Worm (Caenorhabditis elegans) whole organism, L4 larva: Measurements from ENCODE around the gene F19F10.3.
A peak's percentile ranks its signal among the peaks of the same experiment; 100 is the strongest.
"Not testable (repeated sequence)": the region's sequence is repeated elsewhere in the genome, so short reads cannot be mapped to it uniquely, and the experiment has no call there.

ENCODE experiments used
- D1046.2 ChIP-seq: fragments of 200-800 bp; sonication (Bioruptor generic); IDR thresholded peaks from 2 replicates; pipeline ENCODE4 v1.3.6; 2022; ENCODE audit warnings: missing genetic modification characterization, missing compliant biosample characterization
- F26F4.8 ChIP-seq: fragments of 200-800 bp; sonication (Bioruptor generic); conservative IDR thresholded peaks from 2 replicates; pipeline ENCODE4 v1.3.6; 2022; ENCODE audit warnings: missing genetic modification characterization, missing compliant biosample characterization
- F37D6.2 ChIP-seq: sonication (generic microtip); optimal IDR thresholded peaks from 2 replicates; lab custom pipeline; 2016; ENCODE audit warnings: mild to moderate bottlenecking, missing genetic modification characterization, missing compliant biosample characterization
- F44E2.7 ChIP-seq: fragments of 200-800 bp; sonication (Bioruptor generic); IDR thresholded peaks from 2 replicates; pipeline ENCODE4 v2.1.2; 2022; ENCODE audit warnings: missing genetic modification characterization, missing compliant biosample characterization
- Y105C5A.15 ChIP-seq: fragments of 200-800 bp; sonication (Bioruptor generic); IDR thresholded peaks from 2 replicates; pipeline ENCODE4 v1.3.6; 2022; ENCODE audit warnings: missing genetic modification characterization, missing compliant biosample characterization
- Y48G9A.11 ChIP-seq: fragments of 200-800 bp; sonication (Bioruptor generic); IDR thresholded peaks from 2 replicates; pipeline ENCODE4 v1.3.6; 2022; ENCODE audit warnings: missing genetic modification reagents, missing genetic modification characterization, missing compliant biosample characterization
- Y75B8A.6 ChIP-seq: fragments of 200-800 bp; sonication (Bioruptor generic); IDR thresholded peaks from 2 replicates; pipeline ENCODE4 v1.3.6; 2022; ENCODE audit warnings: missing genetic modification reagents, missing genetic modification characterization, missing compliant biosample characterization
- ZK337.2 ChIP-seq: fragments of 200-800 bp; sonication (Bioruptor generic); IDR thresholded peaks from 2 replicates; pipeline ENCODE4 v1.3.6; 2022; ENCODE audit warnings: missing genetic modification reagents, missing genetic modification characterization, missing compliant biosample characterization
- aha-1 ChIP-seq: fragments of 150-350 bp; peaks from one replicate; lab custom pipeline; 2014; ENCODE audit warnings: missing biosample characterization, missing genetic modification characterization
- arid-1 ChIP-seq: fragments of 200-800 bp; sonication (Bioruptor generic); conservative IDR thresholded peaks from 2 replicates; pipeline ENCODE4 v1.3.6; 2022; ENCODE audit warnings: missing genetic modification reagents, missing genetic modification characterization, missing compliant biosample characterization
- ceh-20 ChIP-seq: fragments of 200-800 bp; sonication (Bioruptor generic); IDR thresholded peaks from 2 replicates; pipeline ENCODE4 v1.3.6; 2022; ENCODE audit warnings: missing genetic modification reagents, missing genetic modification characterization, missing compliant biosample characterization
- ceh-44 ChIP-seq: fragments of 200-800 bp; sonication (Bioruptor generic); IDR thresholded peaks from 2 replicates; pipeline ENCODE4 v1.3.6; 2022; ENCODE audit warnings: missing genetic modification reagents, missing genetic modification characterization, missing compliant biosample characterization
- ceh-62 ChIP-seq: sonication (generic microtip); optimal IDR thresholded peaks from 2 replicates; lab custom pipeline; 2017; ENCODE audit warnings: missing biosample characterization, missing genetic modification characterization
- dmd-8 ChIP-seq: fragments of 200-800 bp; sonication (Bioruptor generic); IDR thresholded peaks from 2 replicates; pipeline ENCODE4 v1.3.6; 2022; ENCODE audit warnings: missing genetic modification characterization, missing compliant biosample characterization
- dmd-9 ChIP-seq: fragments of 200-800 bp; sonication (Bioruptor generic); IDR thresholded peaks from 2 replicates; pipeline ENCODE4 v1.3.6; 2022; ENCODE audit warnings: missing genetic modification reagents, missing genetic modification characterization, missing compliant biosample characterization
- dve-1 ChIP-seq: sonication (generic microtip); optimal IDR thresholded peaks from 2 replicates; lab custom pipeline; 2017; ENCODE audit warnings: antibody characterized with exemption, mild to moderate bottlenecking, missing genetic modification characterization, missing compliant biosample characterization; ENCODE audit not compliant: insufficient read depth
- lim-7 ChIP-seq: fragments of 200-800 bp; sonication (Bioruptor generic); IDR thresholded peaks from 2 replicates; pipeline ENCODE4 v1.3.6; 2022; ENCODE audit warnings: missing genetic modification characterization, missing compliant biosample characterization
- lin-1 ChIP-seq: fragments of 200-800 bp; sonication (Bioruptor generic); IDR thresholded peaks from 2 replicates; pipeline ENCODE4 v1.3.6; 2022; ENCODE audit warnings: missing genetic modification reagents, missing genetic modification characterization, missing compliant biosample characterization
- lir-3 ChIP-seq: sonication (generic microtip); optimal IDR thresholded peaks from 2 replicates; lab custom pipeline; 2016; ENCODE audit warnings: mild to moderate bottlenecking, missing genetic modification characterization, missing compliant biosample characterization
- madf-5 ChIP-seq, 2 experiments: fragments of 200-800 bp; sonication (Bioruptor generic); IDR thresholded peaks; 2 replicates each; pipeline ENCODE4 v1.3.6; 2022; ENCODE audit warnings: missing compliant biosample characterization in 2 of 2, missing genetic modification characterization in 2 of 2
- madf-9 ChIP-seq: fragments of 200-800 bp; sonication (Bioruptor generic); conservative IDR thresholded peaks from 2 replicates; pipeline ENCODE4 v1.3.6; 2022; ENCODE audit warnings: missing genetic modification reagents, missing genetic modification characterization, missing compliant biosample characterization
- mdt-29 ChIP-seq: fragments of 200-800 bp; sonication (Bioruptor generic); IDR thresholded peaks from 2 replicates; pipeline ENCODE4 v1.3.6; 2022; ENCODE audit warnings: missing genetic modification reagents, missing genetic modification characterization, missing compliant biosample characterization
- mxl-2 ChIP-seq: fragments of 200-800 bp; sonication (Bioruptor generic); conservative IDR thresholded peaks from 2 replicates; pipeline ENCODE4 v1.3.6; 2022; ENCODE audit warnings: missing genetic modification reagents, missing genetic modification characterization, missing compliant biosample characterization
- nhr-41 ChIP-seq: fragments of 200-800 bp; sonication (Bioruptor generic); IDR thresholded peaks from 2 replicates; pipeline ENCODE4 v1.3.6; 2022; ENCODE audit warnings: missing genetic modification reagents, missing genetic modification characterization, missing compliant biosample characterization
- nhr-42 ChIP-seq: fragments of 200-800 bp; sonication (Bioruptor generic); IDR thresholded peaks from 2 replicates; pipeline ENCODE4 v1.3.6; 2022; ENCODE audit warnings: missing genetic modification characterization, missing compliant biosample characterization
- pha-4 ChIP-seq, 2 experiments: fragments of 150-350 bp in 1 of 2; fragments of 200-800 bp in 1 of 2; sonication (Bioruptor generic) in 1 of 2; IDR thresholded peaks in 1 of 2; optimal IDR thresholded peaks in 1 of 2; 2 replicates each; pipeline versions ENCODE4 v1.3.6 to Lab custom; 2014 to 2022; ENCODE audit warnings: missing genetic modification characterization in 2 of 2, missing genetic modification reagents in 2 of 2, missing biosample characterization in 1 of 2, missing compliant biosample characterization in 1 of 2
- php-3 ChIP-seq: fragments of 200-800 bp; sonication (Bioruptor generic); IDR thresholded peaks from 2 replicates; pipeline ENCODE4 v1.3.6; 2022; ENCODE audit warnings: missing genetic modification reagents, missing genetic modification characterization, missing compliant biosample characterization
- pqm-1 ChIP-seq: sonication (generic microtip); optimal IDR thresholded peaks from 2 replicates; lab custom pipeline; 2017; ENCODE audit warnings: missing biosample characterization, missing genetic modification characterization
- snpc-1.2 ChIP-seq: fragments of 200-800 bp; sonication (Bioruptor generic); IDR thresholded peaks from 2 replicates; pipeline ENCODE4 v1.3.6; 2022; ENCODE audit warnings: missing genetic modification reagents, missing genetic modification characterization, missing compliant biosample characterization
- tra-1 ChIP-seq: fragments of 200-800 bp; sonication (Bioruptor generic); IDR thresholded peaks from 2 replicates; pipeline ENCODE4 v1.3.6; 2022; ENCODE audit warnings: missing genetic modification reagents, missing genetic modification characterization, missing compliant biosample characterization
- unc-62 ChIP-seq, 3 experiments: fragments of 150-350 bp in 1 of 3; sonication (generic microtip); optimal IDR thresholded peaks in 2 of 3; peaks in 1 of 3; 1 replicate in 1 of 3; 2 replicates in 2 of 3; lab custom pipeline; 2014 to 2017; ENCODE audit warnings: missing biosample characterization in 3 of 3, missing genetic modification characterization in 3 of 3, missing genetic modification reagents in 3 of 3, missing genotype in 1 of 3
- vab-7 ChIP-seq: fragments of 200-800 bp; sonication (Bioruptor generic); IDR thresholded peaks from 2 replicates; pipeline ENCODE4 v1.3.6; 2022; ENCODE audit warnings: missing genetic modification reagents, missing genetic modification characterization, missing compliant biosample characterization

Gene F19F10.3

DNA sequence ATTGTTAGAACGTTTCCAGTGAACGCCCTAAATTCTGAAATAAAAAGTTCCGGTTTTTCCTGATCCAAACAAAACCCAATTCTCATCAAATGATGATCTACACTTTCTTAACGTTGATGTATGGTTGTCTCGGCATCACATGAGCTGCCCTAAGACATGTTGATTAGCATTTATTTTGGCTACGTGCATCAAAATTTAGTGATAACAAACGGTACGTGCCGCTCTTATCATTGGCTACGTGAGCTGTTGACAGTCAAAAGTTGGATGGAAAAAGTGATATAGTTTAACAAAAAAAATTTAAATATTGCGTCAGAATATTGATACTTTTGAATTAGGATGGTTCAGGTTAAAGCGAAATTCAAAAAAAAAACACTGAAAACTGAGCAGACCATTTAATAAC is 3.9 kb upstream of the F19F10.3 start (continued):
- TF ChIP-seq mxl-2 (GFP tag; lab: Robert Waterston, UW) = no peak
- TF ChIP-seq aha-1 (tag; lab: Kevin White, UChicago) = peak; percentile 99
- no peak for TF ChIP-seq dve-1 (tag; lab: Kevin White, UChicago)
- peak; percentile 48 for TF ChIP-seq pqm-1 (tag; lab: Kevin White, UChicago)
- TF ChIP-seq D1046.2 (GFP tag; lab: Robert Waterston, UW) = no peak
- no peak for TF ChIP-seq F37D6.2
- no peak for TF ChIP-seq arid-1 (GFP tag; lab: Robert Waterston, UW)
- no peak for TF ChIP-seq pha-4 (GFP tag; IDR thresholded peaks at IDR 0.05; lab: Robert Waterston, UW)
- no peak for TF ChIP-seq pha-4 (tag; optimal IDR thresholded peaks at IDR 0.05; lab: Kevin White, UChicago)

- TF ChIP-seq dmd-8 = peak; percentile 95
- TF ChIP-seq lin-1 = peak; percentile 85
- peak; percentile 73 for TF ChIP-seq ZK337.2 (GFP tag; lab: Robert Waterston, UW)
- TF ChIP-seq lim-7 = peak; percentile 90
- peak; percentile 86 for TF ChIP-seq ceh-44 (GFP tag; lab: Robert Waterston, UW)
- peak; percentile 85 for TF ChIP-seq vab-7 (GFP tag; lab: Robert Waterston, UW)
- 0 out of 2 replicates have a peak, but pooled peaks have one; percentile 39 for TF ChIP-seq php-3 (GFP tag; lab: Robert Waterston, UW)
- TF ChIP-seq mxl-2 (GFP tag; lab: Robert Waterston, UW) = 0 out of 2 replicates have a peak, but pooled peaks have one; percentile 18
- TF ChIP-seq ceh-20 (GFP tag; lab: Robert Waterston, UW) = 0 out of 2 replicates have a peak, but pooled peaks have one; percentile 59
- 0 out of 2 replicates have a peak, but pooled peaks have one; percentile 10 for TF ChIP-seq Y75B8A.6 (GFP tag; lab: Robert Waterston, UW)
- TF ChIP-seq nhr-42 (GFP tag; lab: Robert Waterston, UW) = peak; percentile 62; the same call in 1 of the 2 replicates
- peak; percentile 79 for TF ChIP-seq F44E2.7 (GFP tag; lab: Robert Waterston, UW)
- peak; percentile 78 for TF ChIP-seq pha-4 (GFP tag; IDR thresholded peaks at IDR 0.05; lab: Robert Waterston, UW)
- not testable (repeated sequence) for TF ChIP-seq pha-4 (tag; optimal IDR thresholded peaks at IDR 0.05; lab: Kevin White, UChicago)
- TF ChIP-seq F26F4.8 (GFP tag; lab: Robert Waterston, UW) = peak; percentile 95
- peak; percentile 81; the same call in 1 of the 2 replicates for TF ChIP-seq D1046.2 (GFP tag; lab: Robert Waterston, UW)
- peak; percentile 78; the same call in 1 of the 2 replicates for TF ChIP-seq Y48G9A.11 (GFP tag; lab: Robert Waterston, UW)
- peak; percentile 91 for TF ChIP-seq snpc-1.2 (GFP tag; lab: Robert Waterston, UW)
- peak; percentile 71; the same call in 1 of the 2 replicates for TF ChIP-seq mdt-29 (GFP tag; lab: Robert Waterston, UW)
- peak; percentile 73; the same call in 1 of the 2 replicates for TF ChIP-seq nhr-41
- TF ChIP-seq tra-1 (GFP tag; lab: Robert Waterston, UW) = peak; percentile 66; the same call in 1 of the 2 replicates
- peak in 1 of 2 experiments; percentile 76; a peak in 1 of 4 replicates for TF ChIP-seq madf-5 (GFP tag; IDR thresholded peaks at IDR 0.05; lab: Robert Waterston, UW)
- TF ChIP-seq Y105C5A.15 (GFP tag; lab: Robert Waterston, UW) = peak; percentile 87
- TF ChIP-seq lir-3 (tag; lab: Kevin White, UChicago) = peak; percentile 0
- TF ChIP-seq arid-1 (GFP tag; lab: Robert Waterston, UW) = peak; percentile 85
- TF ChIP-seq madf-9 (GFP tag; lab: Robert Waterston, UW) = peak; percentile 74
- peak; percentile 76 for TF ChIP-seq dmd-9 (GFP tag; lab: Robert Waterston, UW)
These were observed 3.4 kb upstream of the F19F10.3 start for ce11 chrV:7548499-7548898.

ce11 chrV:7553873-7554362 is 2.0 kb downstream of the F19F10.3 start, which contains the start of gene ttr-10:
Gene ttr-10 (minus strand): TSS chrV:7553923.
- TF ChIP-seq unc-62 (GFP tag; optimal IDR thresholded peaks at IDR 0.05 in 1 of 2; lab: Kevin White, UChicago) (peak in 1 of 2 experiments; percentile 95), unc-62 (tag; optimal IDR thresholded peaks at IDR 0.05; lab: Kevin White, UChicago) (no peak), aha-1 (tag; lab: Kevin White, UChicago) (peak; percentile 1), ceh-62 (tag; lab: Kevin White, UChicago) (no peak)
